Worm (Caenorhabditis elegans): ENCODE data around the gene Y66H1A.5.
A peak's percentile ranks its signal among the peaks of the same experiment; 100 is the strongest.

DNA sequence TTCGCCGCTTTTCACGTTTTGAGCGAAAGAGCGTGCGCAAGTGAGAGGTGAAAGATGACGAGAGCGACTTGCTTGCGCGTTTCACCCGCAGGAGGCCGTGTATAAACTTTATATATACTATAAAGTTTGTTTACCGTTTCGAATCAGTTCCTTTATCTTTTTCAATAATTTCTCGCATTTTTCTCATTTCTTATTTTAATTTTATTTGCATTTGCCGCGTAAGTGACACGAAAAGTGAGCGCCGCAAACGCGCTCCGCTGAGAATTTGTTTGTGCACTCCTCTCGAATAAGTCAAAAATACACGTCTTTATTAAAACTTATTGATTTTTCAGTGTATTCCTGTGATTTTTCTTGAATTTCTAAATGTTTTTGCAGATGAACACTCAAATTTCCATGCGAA lies 14.7 kb upstream of the Y66H1A.5 start, which contains the start of gene mrpl-55:
- TF ChIP-seq hmbx-1 (tag; optimal IDR thresholded peaks at IDR 0.05) (no peak), hmg-4 (GFP tag; optimal IDR thresholded peaks at IDR 0.05) (no peak), hnd-1 (tag; optimal IDR thresholded peaks at IDR 0.05) (no peak), flt-1 (GFP tag; IDR thresholded peaks at IDR 0.05) (no peak), scrt-1 (GFP tag; IDR thresholded peaks at IDR 0.05) (no peak), ama-1 (optimal IDR thresholded peaks at IDR 0.05) (no peak), B0310.2 (tag; optimal IDR thresholded peaks at IDR 0.05) (no peak), pes-1 (GFP tag; IDR thresholded peaks at IDR 0.05) (0 out of 2 replicates have a peak, but pooled peaks have one; percentile 26)
